Worm (Caenorhabditis elegans): Measurements from ENCODE around the gene daz-1.

DNA sequence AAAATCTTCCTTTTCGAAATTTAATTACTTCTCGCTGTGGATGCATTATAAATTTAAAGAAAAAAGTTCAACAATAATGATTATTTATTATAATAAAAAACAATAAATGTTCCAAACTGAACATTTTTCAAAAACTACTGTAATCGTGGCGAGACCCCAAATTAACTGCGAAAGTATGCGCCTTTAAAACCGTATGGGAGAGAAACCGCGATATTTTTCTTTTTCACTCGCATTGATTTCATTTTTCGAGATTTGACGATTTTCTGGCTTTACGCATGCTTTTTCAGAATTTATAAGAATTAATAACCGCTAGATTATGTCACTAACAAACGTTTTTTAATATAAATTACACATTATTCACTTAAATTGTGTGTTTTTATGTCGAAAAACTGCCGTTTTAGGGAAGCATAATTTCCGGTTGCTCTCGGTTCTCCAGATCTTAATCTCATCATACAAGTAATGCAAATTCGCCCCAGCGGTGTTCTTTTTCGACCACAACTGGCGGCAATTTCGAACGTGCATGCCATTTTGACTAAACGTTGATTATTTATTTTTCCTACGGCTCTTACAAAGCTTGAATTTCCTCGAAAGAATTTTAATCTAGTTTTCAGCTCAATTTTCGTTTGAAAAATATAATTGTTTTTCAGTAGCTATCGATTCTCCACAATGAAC is 45.0 kb downstream of the daz-1 start, which contains the start of gene F12A10.8:
- no peak for TF ChIP-seq Y116A8C.19 (tag; optimal IDR thresholded peaks at IDR 0.05; ENCODE audit: borderline replicate concordance)
- TF ChIP-seq aly-2 (tag; optimal IDR thresholded peaks at IDR 0.05), result no peak
- TF ChIP-seq nhr-85 (tag), result peak; percentile 33
- no peak for TF ChIP-seq nhr-77 (tag; optimal IDR thresholded peaks at IDR 0.05)
- peak in 1 of 3 experiments; percentile 32 for TF ChIP-seq ceh-82 (tag; optimal IDR thresholded peaks at IDR 0.05)
- no peak for TF ChIP-seq nhr-28 (tag; optimal IDR thresholded peaks at IDR 0.05)

Data from whole organism, L1 larva.